Worm (Caenorhabditis elegans) whole organism, midembryonic: ENCODE data around the gene gst-29.

Source experiments
- T22C8.4 ChIP-seq: fragments of 200-800 bp; sonication (Bioruptor generic); IDR thresholded peaks from 2 replicates; pipeline ENCODE4 v1.3.6; 2022; ENCODE audit warnings: missing genetic modification characterization, missing compliant biosample characterization
- cog-1 ChIP-seq: sonication (generic microtip); optimal IDR thresholded peaks from 2 replicates; lab custom pipeline; 2016; ENCODE audit warnings: missing genetic modification characterization, missing compliant biosample characterization
- flt-1 ChIP-seq: fragments of 200-800 bp; sonication (Bioruptor generic); IDR thresholded peaks from 2 replicates; pipeline ENCODE4 v1.3.6; 2022; ENCODE audit warnings: missing genetic modification characterization, missing compliant biosample characterization
- ref-1 ChIP-seq: fragments of 200-800 bp; sonication (Bioruptor generic); conservative IDR thresholded peaks from 2 replicates; pipeline ENCODE4 v1.3.6; 2022; ENCODE audit warnings: missing genetic modification reagents, missing genetic modification characterization, missing compliant biosample characterization
- tab-1 ChIP-seq: fragments of 200-800 bp; sonication (Bioruptor generic); IDR thresholded peaks from 2 replicates; pipeline ENCODE4 v1.3.6; 2022; ENCODE audit warnings: missing genetic modification characterization, missing compliant biosample characterization
- ztf-23 ChIP-seq: fragments of 200-800 bp; sonication (Bioruptor generic); IDR thresholded peaks from 2 replicates; pipeline ENCODE4 v1.3.6; 2022; ENCODE audit warnings: missing genetic modification reagents, missing genetic modification characterization, missing compliant biosample characterization
- ztf-29 ChIP-seq: fragments of 200-800 bp; sonication (Bioruptor generic); IDR thresholded peaks from 2 replicates; pipeline ENCODE4 v1.3.6; 2022; ENCODE audit warnings: missing genetic modification reagents, missing genetic modification characterization, missing compliant biosample characterization

DNA sequence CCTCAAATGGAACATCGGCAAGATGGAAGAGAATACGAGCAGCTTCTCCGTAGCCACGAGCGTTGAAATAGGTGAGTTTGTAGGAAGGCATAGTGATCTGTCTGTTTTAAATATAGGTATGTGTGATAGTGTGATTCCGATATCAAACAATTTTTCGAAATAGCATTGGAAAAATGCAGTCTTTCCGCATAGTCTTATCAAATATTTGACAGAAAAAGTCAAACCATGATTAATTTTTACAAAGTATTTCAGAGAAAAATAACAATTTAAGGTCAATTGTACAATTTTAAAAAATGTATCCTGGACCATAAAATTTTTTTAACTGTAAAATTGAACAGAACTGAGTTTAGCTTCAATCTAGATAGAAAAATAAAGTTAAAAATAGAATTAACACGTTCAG is 5.2 kb downstream of the gst-29 start, which contains the start of gene gst-26:
- TF ChIP-seq ztf-23 (GFP tag; lab: Robert Waterston, UW) (no peak), ref-1 (GFP tag; lab: Robert Waterston, UW) (no peak), flt-1 (no peak), tab-1 (no peak), ztf-29 (GFP tag; lab: Robert Waterston, UW) (no peak), T22C8.4 (GFP tag; lab: Robert Waterston, UW) (no peak), cog-1 (no peak)
